Worm (Caenorhabditis elegans) whole organism, mixed stage, embryonic: ENCODE results near the gene ilys-6.

Experiments
- ces-1 ChIP-seq: fragments of 150-350 bp; optimal IDR thresholded peaks from 2 replicates; lab custom pipeline; 2014; ENCODE audit warnings: missing biosample characterization, missing genetic modification reagents, missing genetic modification characterization
- mab-5 ChIP-seq: fragments of 150-350 bp; optimal IDR thresholded peaks from 2 replicates; lab custom pipeline; 2014; ENCODE audit warnings: missing biosample characterization, missing genetic modification characterization
- nhr-12 ChIP-seq: fragments of 150-350 bp; optimal IDR thresholded peaks from 2 replicates; lab custom pipeline; 2014; ENCODE audit warnings: missing biosample characterization, missing genetic modification characterization

DNA sequence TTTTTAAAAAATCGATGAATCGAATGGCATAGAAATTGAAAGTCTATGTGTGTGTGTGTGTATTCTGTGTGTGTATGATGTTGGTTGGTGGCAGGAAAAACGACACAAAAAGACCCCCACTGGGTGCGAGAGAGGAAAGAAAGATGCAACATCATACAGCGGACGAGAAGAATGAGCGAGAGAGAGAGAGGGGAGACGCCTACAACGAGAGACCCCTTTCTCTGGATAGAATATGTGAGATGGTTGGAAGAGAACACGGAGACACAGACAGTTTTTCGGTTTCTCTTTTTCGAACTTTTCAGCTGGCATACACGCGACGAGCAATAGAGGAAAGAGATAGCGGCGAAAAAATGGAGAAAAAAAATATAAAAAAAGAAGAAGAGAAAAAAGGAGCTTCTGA is 43.6 kb downstream of the ilys-6 start:
- TF ChIP-seq mab-5 (tag; lab: Kevin White, UChicago) (no peak), ces-1 (GFP tag; lab: Kevin White, UChicago) (no peak), nhr-12 (tag; lab: Kevin White, UChicago) (no peak)
